Worm (Caenorhabditis elegans) whole organism, young adult: ENCODE measurements around the gene eif-1.A.

Experiments used
- rpc-1 ChIP-seq, 2 experiments: fragments of 150-350 bp in 1 of 2; sonication (generic microtip) in 1 of 2; optimal IDR thresholded peaks; 2 replicates each; lab custom pipeline; 2014 to 2018; ENCODE audit warnings: missing biosample characterization in 1 of 2, missing genetic modification characterization in 1 of 2, missing genetic modification reagents in 1 of 2, missing genotype in 1 of 2
- zfh-2 ChIP-seq: fragments of 200-800 bp; sonication (Bioruptor generic); conservative IDR thresholded peaks from 2 replicates; pipeline ENCODE4 v1.3.6; 2022; ENCODE audit warnings: missing genetic modification reagents, missing genetic modification characterization, missing compliant biosample characterization
- ztf-28 ChIP-seq: fragments of 200-800 bp; sonication (Bioruptor generic); IDR thresholded peaks from 2 replicates; pipeline ENCODE4 v1.3.6; 2022; ENCODE audit warnings: missing genetic modification reagents, missing genetic modification characterization, missing compliant biosample characterization

Gene eif-1.A

DNA sequence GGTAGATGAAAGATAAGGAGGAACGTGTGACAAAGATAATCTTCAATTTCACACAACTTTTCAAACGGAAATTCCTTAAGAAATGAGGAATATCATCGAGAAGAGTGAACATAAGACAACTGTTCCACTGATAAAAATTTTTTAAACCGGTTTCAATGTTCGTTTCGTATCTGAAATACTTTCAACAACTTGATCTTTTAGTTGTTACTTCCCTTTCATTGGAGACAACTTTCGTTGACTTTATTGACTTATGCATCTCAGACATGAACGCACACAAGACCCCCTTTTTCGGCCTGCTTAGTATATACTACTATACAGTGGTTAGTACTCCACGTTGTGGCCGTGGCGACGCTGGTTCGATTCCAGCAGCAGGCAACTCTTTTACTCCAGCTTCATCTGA, 50.7 kb downstream of the eif-1.A start, which contains the start of the genes Y17G9A.4 and str-173:
Gene Y17G9A.4 (minus strand): TSS at position 101 of the 400 bp plus-strand sequence.
Gene str-173 (plus strand): TSS at position 325 of the 400 bp plus-strand sequence.
- no peak for TF ChIP-seq rpc-1 (optimal IDR thresholded peaks at IDR 0.05; lab: Kevin White, UChicago)
- TF ChIP-seq rpc-1 (tag; optimal IDR thresholded peaks at IDR 0.05; lab: Kevin White, UChicago), result peak; percentile 20
- no peak for TF ChIP-seq ztf-28
- TF ChIP-seq zfh-2 (GFP tag; lab: Robert Waterston, UW), result no peak
